Worm (Caenorhabditis elegans): ENCODE results near the gene ZK643.5.

DNA sequence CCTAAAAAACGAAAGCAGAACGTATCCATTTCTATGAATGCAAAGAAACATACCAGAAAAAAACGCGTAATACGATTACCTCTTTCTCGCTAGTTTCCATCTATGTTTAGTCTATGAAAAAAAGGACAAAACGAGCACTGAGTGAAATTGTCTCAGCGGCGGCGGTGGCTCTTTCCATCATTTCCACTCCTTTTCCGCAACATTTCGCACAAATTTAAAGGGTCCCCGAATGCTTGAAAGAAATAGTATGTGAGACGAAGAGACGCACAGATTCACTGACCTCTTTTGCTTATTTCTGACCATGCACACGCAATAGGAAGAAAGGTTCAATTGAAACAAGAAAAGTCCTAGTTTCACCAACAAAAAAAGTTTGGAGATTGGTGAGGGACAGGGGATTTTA lies 9.7 kb downstream of the ZK643.5 start:
- TF ChIP-seq skn-1 (tag; optimal IDR thresholded peaks at IDR 0.05) (no peak), unc-62 (GFP tag; optimal IDR thresholded peaks at IDR 0.05) (no peak)

Data from whole organism, L2 larva.